Worm (Caenorhabditis elegans) whole organism, L2 larva: ENCODE results near the gene R02D3.8.

Experiments used
- C34F6.9 ChIP-seq: fragments of 150-350 bp; optimal IDR thresholded peaks from 2 replicates; lab custom pipeline; 2014; ENCODE audit warnings: missing biosample characterization, missing genetic modification characterization
- F13H6.1 ChIP-seq: sonication (generic microtip); optimal IDR thresholded peaks from 2 replicates; lab custom pipeline; 2016; ENCODE audit warnings: missing genetic modification characterization, missing compliant biosample characterization
- R02D3.7 ChIP-seq: fragments of 150-350 bp; optimal IDR thresholded peaks from 2 replicates; lab custom pipeline; 2014; ENCODE audit warnings: missing biosample characterization, missing genetic modification characterization
- Y55F3AM.14 ChIP-seq: fragments of 200-800 bp; sonication (Bioruptor generic); optimal IDR thresholded peaks from 2 replicates; lab custom pipeline; 2018; ENCODE audit warnings: mild to moderate bottlenecking, missing genetic modification characterization, missing compliant biosample characterization
- ZK546.5 ChIP-seq: sonication (generic microtip); optimal IDR thresholded peaks from 2 replicates; lab custom pipeline; 2017; ENCODE audit warnings: missing biosample characterization, missing genetic modification characterization
- alr-1 ChIP-seq: fragments of 150-350 bp; optimal IDR thresholded peaks from 2 replicates; lab custom pipeline; 2014; ENCODE audit warnings: missing biosample characterization, missing genetic modification characterization
- aly-2 ChIP-seq: fragments of 150-350 bp; optimal IDR thresholded peaks from 2 replicates; lab custom pipeline; 2014; ENCODE audit warnings: missing biosample characterization, missing genetic modification characterization
- ama-1 ChIP-seq: fragments of 150-350 bp; optimal IDR thresholded peaks from 2 replicates; lab custom pipeline; 2018; ENCODE audit warnings: inconsistent platforms
- blmp-1 ChIP-seq: sonication (generic microtip); optimal IDR thresholded peaks from 2 replicates; lab custom pipeline; 2017; ENCODE audit warnings: missing genetic modification characterization, mild to moderate bottlenecking, missing compliant biosample characterization, antibody characterized with exemption, moderate library complexity; ENCODE audit not compliant: insufficient read depth
- ceh-16 ChIP-seq: fragments of 150-350 bp; optimal IDR thresholded peaks from 2 replicates; lab custom pipeline; 2014; ENCODE audit warnings: missing biosample characterization, missing genetic modification characterization
- ceh-82 ChIP-seq: fragments of 150-350 bp; optimal IDR thresholded peaks from 2 replicates; lab custom pipeline; 2014; ENCODE audit warnings: missing biosample characterization, missing genetic modification characterization
- crh-2 ChIP-seq: sonication (generic microtip); optimal IDR thresholded peaks from 2 replicates; lab custom pipeline; 2017; ENCODE audit warnings: missing biosample characterization, missing genetic modification characterization
- dmd-4 ChIP-seq: sonication (generic microtip); optimal IDR thresholded peaks from 2 replicates; lab custom pipeline; 2017; ENCODE audit warnings: missing biosample characterization, missing genetic modification characterization
- egl-27 ChIP-seq: sonication (generic microtip); optimal IDR thresholded peaks from 3 replicates; lab custom pipeline; 2017; ENCODE audit warnings: missing biosample characterization, missing genetic modification reagents, missing genetic modification characterization
- elt-1 ChIP-seq: fragments of 150-350 bp; optimal IDR thresholded peaks from 2 replicates; lab custom pipeline; 2014; ENCODE audit warnings: missing biosample characterization, missing genetic modification characterization
- elt-3 ChIP-seq: sonication (generic microtip); optimal IDR thresholded peaks from 2 replicates; lab custom pipeline; 2017; ENCODE audit warnings: missing biosample characterization, missing genetic modification characterization
- fos-1 ChIP-seq: fragments of 150-350 bp; optimal IDR thresholded peaks from 2 replicates; lab custom pipeline; 2014; ENCODE audit warnings: missing biosample characterization, missing genetic modification characterization
- gmeb-1 ChIP-seq: fragments of 150-350 bp; optimal IDR thresholded peaks from 2 replicates; lab custom pipeline; 2014; ENCODE audit warnings: missing biosample characterization, missing genetic modification characterization
- lin-11 ChIP-seq: fragments of 150-350 bp; sonication (generic microtip); optimal IDR thresholded peaks from 2 replicates; lab custom pipeline; 2014; ENCODE audit warnings: missing biosample characterization, missing genetic modification characterization, inconsistent platforms, mixed read lengths
- lin-13 ChIP-seq: fragments of 150-350 bp; optimal IDR thresholded peaks from 2 replicates; lab custom pipeline; 2014; ENCODE audit warnings: missing biosample characterization, missing genetic modification reagents, missing genetic modification characterization
- lin-39 ChIP-seq: fragments of 150-350 bp; optimal IDR thresholded peaks from 2 replicates; lab custom pipeline; 2014; ENCODE audit warnings: missing biosample characterization, missing genetic modification reagents, missing genetic modification characterization
- lsy-2 ChIP-seq, 2 experiments: fragments of 150-350 bp in 1 of 2; sonication (generic microtip) in 1 of 2; optimal IDR thresholded peaks; 2 replicates each; lab custom pipeline; 2014 to 2017; ENCODE audit warnings: missing biosample characterization in 2 of 2, missing genetic modification characterization in 2 of 2
- mab-5 ChIP-seq: fragments of 150-350 bp; optimal IDR thresholded peaks from 2 replicates; lab custom pipeline; 2014; ENCODE audit warnings: missing biosample characterization, missing genetic modification characterization
- mbf-1 ChIP-seq: sonication (generic microtip); optimal IDR thresholded peaks from 2 replicates; lab custom pipeline; 2017; ENCODE audit warnings: missing biosample characterization, missing genetic modification characterization
- mdl-1 ChIP-seq, 2 experiments: fragments of 150-350 bp in 1 of 2; sonication (generic microtip) in 1 of 2; optimal IDR thresholded peaks; 2 replicates each; lab custom pipeline; 2017; ENCODE audit warnings: missing biosample characterization in 2 of 2, missing genetic modification characterization in 2 of 2
- nhr-10 ChIP-seq: sonication (generic microtip); optimal IDR thresholded peaks from 2 replicates; lab custom pipeline; 2017; ENCODE audit warnings: missing biosample characterization, missing genetic modification characterization
- nhr-11 ChIP-seq: fragments of 150-350 bp; optimal IDR thresholded peaks from 2 replicates; lab custom pipeline; 2014; ENCODE audit warnings: missing biosample characterization, missing genetic modification characterization
- nhr-12 ChIP-seq: fragments of 150-350 bp; optimal IDR thresholded peaks from 2 replicates; lab custom pipeline; 2014; ENCODE audit warnings: missing biosample characterization, missing genetic modification characterization
- nhr-129 ChIP-seq: fragments of 150-350 bp; optimal IDR thresholded peaks from 2 replicates; lab custom pipeline; 2014; ENCODE audit warnings: missing biosample characterization, missing genetic modification characterization
- nhr-21 ChIP-seq: fragments of 150-350 bp; optimal IDR thresholded peaks from 2 replicates; lab custom pipeline; 2014; ENCODE audit warnings: missing biosample characterization, missing genetic modification characterization
- nhr-23 ChIP-seq: fragments of 150-350 bp; optimal IDR thresholded peaks from 2 replicates; lab custom pipeline; 2014; ENCODE audit warnings: missing biosample characterization, missing genetic modification reagents, missing genetic modification characterization
- nhr-237 ChIP-seq: fragments of 150-350 bp; optimal IDR thresholded peaks from 2 replicates; lab custom pipeline; 2014; ENCODE audit warnings: missing biosample characterization, missing genetic modification characterization
- nhr-25 ChIP-seq: fragments of 150-350 bp; sonication (generic microtip); optimal IDR thresholded peaks from 3 replicates; lab custom pipeline; 2014; ENCODE audit warnings: missing biosample characterization, missing genetic modification characterization
- nhr-6 ChIP-seq: fragments of 150-350 bp; optimal IDR thresholded peaks from 2 replicates; lab custom pipeline; 2014; ENCODE audit warnings: missing biosample characterization, missing genetic modification characterization
- nhr-77 ChIP-seq: fragments of 150-350 bp; optimal IDR thresholded peaks from 2 replicates; lab custom pipeline; 2014; ENCODE audit warnings: missing biosample characterization, missing genetic modification characterization
- peb-1 ChIP-seq: fragments of 150-350 bp; optimal IDR thresholded peaks from 2 replicates; lab custom pipeline; 2014; ENCODE audit warnings: missing biosample characterization, missing genetic modification characterization
- sem-4 ChIP-seq: fragments of 150-350 bp; optimal IDR thresholded peaks from 2 replicates; lab custom pipeline; 2014; ENCODE audit warnings: missing biosample characterization, missing genetic modification reagents, missing genetic modification characterization
- skn-1 ChIP-seq: sonication (generic microtip); optimal IDR thresholded peaks from 2 replicates; lab custom pipeline; 2017; ENCODE audit warnings: missing biosample characterization, missing genetic modification characterization
- sma-3 ChIP-seq: sonication (generic microtip); optimal IDR thresholded peaks from 2 replicates; lab custom pipeline; 2016; ENCODE audit warnings: missing genetic modification reagents, missing genetic modification characterization, missing compliant biosample characterization
- sma-9 ChIP-seq, 2 experiments: fragments of 150-350 bp in 1 of 2; sonication (generic microtip) in 1 of 2; optimal IDR thresholded peaks; 2 replicates each; lab custom pipeline; 2014 to 2016; ENCODE audit warnings: missing genetic modification characterization in 2 of 2, mild to moderate bottlenecking in 1 of 2, missing biosample characterization in 1 of 2, missing compliant biosample characterization in 1 of 2, missing genetic modification reagents in 1 of 2, moderate library complexity in 1 of 2
- snpc-4 ChIP-seq: fragments of 150-350 bp; optimal IDR thresholded peaks from 2 replicates; lab custom pipeline; 2014; ENCODE audit warnings: missing biosample characterization, missing genetic modification characterization
- unc-39 ChIP-seq: fragments of 150-350 bp; optimal IDR thresholded peaks from 2 replicates; lab custom pipeline; 2014; ENCODE audit warnings: missing biosample characterization, missing genetic modification characterization
- unc-55 ChIP-seq: fragments of 150-350 bp; sonication (generic microtip); optimal IDR thresholded peaks from 3 replicates; lab custom pipeline; 2014; ENCODE audit warnings: missing biosample characterization, missing genetic modification reagents, missing genetic modification characterization
- unc-62 ChIP-seq: fragments of 150-350 bp; optimal IDR thresholded peaks from 2 replicates; lab custom pipeline; 2014; ENCODE audit warnings: missing biosample characterization, missing genetic modification reagents, missing genetic modification characterization
- zag-1 ChIP-seq: fragments of 150-350 bp; optimal IDR thresholded peaks from 2 replicates; lab custom pipeline; 2014; ENCODE audit warnings: missing biosample characterization, missing genetic modification characterization
- ztf-1 ChIP-seq: fragments of 200-800 bp; sonication (Bioruptor generic); conservative IDR thresholded peaks from 2 replicates; pipeline ENCODE4 v1.3.6; 2022; ENCODE audit warnings: missing genetic modification characterization, missing compliant biosample characterization
- ztf-11 ChIP-seq: sonication (generic microtip); optimal IDR thresholded peaks from 2 replicates; lab custom pipeline; 2017; ENCODE audit warnings: missing biosample characterization, missing genetic modification characterization
- ztf-4 ChIP-seq: fragments of 150-350 bp; optimal IDR thresholded peaks from 2 replicates; lab custom pipeline; 2014; ENCODE audit warnings: missing biosample characterization, missing genetic modification characterization

The R02D3.8 gene

ce11 chrIV:240257-240754 lies 16.7 kb downstream of the R02D3.8 start, which contains the start of the genes fnta-1 and cogc-8:
Gene fnta-1 (minus strand): TSS chrIV:240307.
Gene cogc-8 (plus strand): TSS chrIV:240451.
- TF ChIP-seq lin-11 (tag; lab: Kevin White, UChicago), result no peak
- TF ChIP-seq nhr-129 (tag; lab: Kevin White, UChicago), result peak; percentile 51
- no peak for TF ChIP-seq nhr-25 (tag; lab: Kevin White, UChicago)
- peak; percentile 81 for TF ChIP-seq R02D3.7 (tag; lab: Kevin White, UChicago)
- peak; percentile 21 for TF ChIP-seq lin-13 (GFP tag; lab: Kevin White, UChicago)
- TF ChIP-seq ZK546.5 (tag; lab: Kevin White, UChicago), result no peak
- TF ChIP-seq alr-1, result no peak
- no peak for TF ChIP-seq aly-2 (tag; lab: Kevin White, UChicago)
- no peak for TF ChIP-seq mbf-1 (tag; lab: Kevin White, UChicago)
- TF ChIP-seq lsy-2 (tag; optimal IDR thresholded peaks at IDR 0.05; lab: Kevin White, UChicago), result peak in 1 of 2 experiments; percentile 68
- no peak for TF ChIP-seq mab-5 (tag; lab: Kevin White, UChicago)
- no peak for TF ChIP-seq mdl-1 (tag; optimal IDR thresholded peaks at IDR 0.05; lab: Kevin White, UChicago)
- TF ChIP-seq ceh-82, result no peak
- TF ChIP-seq zag-1 (tag; lab: Kevin White, UChicago), result no peak
- TF ChIP-seq fos-1 (tag; lab: Kevin White, UChicago), result no peak
- no peak for TF ChIP-seq unc-39 (tag; lab: Kevin White, UChicago)
- TF ChIP-seq ztf-1 (GFP tag; lab: Robert Waterston, UW), result no peak
- peak; percentile 61 for TF ChIP-seq gmeb-1 (tag; lab: Kevin White, UChicago)
- peak; percentile 24 for TF ChIP-seq sma-3 (GFP tag; lab: Kevin White, UChicago)
- no peak for TF ChIP-seq egl-27 (tag; lab: Kevin White, UChicago)
- no peak for TF ChIP-seq sma-9 (GFP tag; optimal IDR thresholded peaks at IDR 0.05; lab: Kevin White, UChicago)
- TF ChIP-seq sma-9 (tag; optimal IDR thresholded peaks at IDR 0.05; lab: Kevin White, UChicago), result no peak
- TF ChIP-seq Y55F3AM.14 (GFP tag; lab: Kevin White, UChicago), result no peak
- TF ChIP-seq sem-4 (tag; lab: Kevin White, UChicago), result no peak
- TF ChIP-seq ama-1 (lab: Kevin White, UChicago), result no peak
- TF ChIP-seq nhr-11, result no peak
- TF ChIP-seq peb-1 (tag; lab: Kevin White, UChicago), result no peak
- no peak for TF ChIP-seq skn-1
- TF ChIP-seq ztf-11 (tag; lab: Kevin White, UChicago), result no peak
- no peak for TF ChIP-seq F13H6.1 (tag; lab: Kevin White, UChicago)
- TF ChIP-seq unc-55 (GFP tag; lab: Kevin White, UChicago), result peak; percentile 76
- no peak for TF ChIP-seq nhr-12 (tag; lab: Kevin White, UChicago)
- TF ChIP-seq elt-1, result no peak
- TF ChIP-seq unc-62, result no peak
- no peak for TF ChIP-seq blmp-1
- TF ChIP-seq crh-2 (tag; lab: Kevin White, UChicago), result peak; percentile 11
- no peak for TF ChIP-seq ztf-4 (tag; lab: Kevin White, UChicago)
- TF ChIP-seq ceh-16 (tag; lab: Kevin White, UChicago), result no peak
- no peak for TF ChIP-seq lin-39 (tag; lab: Kevin White, UChicago)
- no peak for TF ChIP-seq nhr-23 (tag; lab: Kevin White, UChicago)
- peak; percentile 58 for TF ChIP-seq C34F6.9
- no peak for TF ChIP-seq nhr-237 (tag; lab: Kevin White, UChicago)
- TF ChIP-seq nhr-10 (tag; lab: Kevin White, UChicago), result no peak
- no peak for TF ChIP-seq elt-3 (tag; lab: Kevin White, UChicago)
- TF ChIP-seq snpc-4 (tag; lab: Kevin White, UChicago), result no peak
- TF ChIP-seq dmd-4 (tag; lab: Kevin White, UChicago), result no peak
- no peak for TF ChIP-seq nhr-21 (tag; lab: Kevin White, UChicago)
- no peak for TF ChIP-seq nhr-77 (tag; lab: Kevin White, UChicago)
- no peak for TF ChIP-seq nhr-6 (tag; lab: Kevin White, UChicago)
